Fruit fly (Drosophila melanogaster): Measurements from ENCODE around the gene Axn.

Axn gene

dm6 chr3R:30076088-30076487 lies 53.4 kb downstream of the Axn start (continued):
- TF ChIP-seq CG11696 (GFP tag; IDR thresholded peaks at IDR 0.05): no peak
- no peak for TF ChIP-seq maf-S (GFP tag; optimal IDR thresholded peaks at IDR 0.05)
- no peak for TF ChIP-seq CG8765 (GFP tag; IDR thresholded peaks at IDR 0.05)
- peak; percentile 17 for TF ChIP-seq CG4424 (GFP tag; optimal IDR thresholded peaks at IDR 0.05)
- no peak for TF ChIP-seq nerfin-1 (tag; optimal IDR thresholded peaks at IDR 0.05)
- TF ChIP-seq CG13775 (GFP tag; optimal IDR thresholded peaks at IDR 0.05): no peak
- no peak for TF ChIP-seq oc (tag; optimal IDR thresholded peaks at IDR 0.05)
- TF ChIP-seq gem (tag; optimal IDR thresholded peaks at IDR 0.05): peak; percentile 49
- peak; percentile 8 for TF ChIP-seq chn (GFP tag; optimal IDR thresholded peaks at IDR 0.05)
- TF ChIP-seq rib (GFP tag; IDR thresholded peaks at IDR 0.05): no peak
- TF ChIP-seq CG9932 (GFP tag; IDR thresholded peaks at IDR 0.05): no peak
- TF ChIP-seq Mad (GFP tag; optimal IDR thresholded peaks at IDR 0.05): no peak
- TF ChIP-seq CG4282 (GFP tag; optimal IDR thresholded peaks at IDR 0.05): no peak
- 0 out of 3 replicates have a peak, but pooled peaks have one; percentile 26 for TF ChIP-seq row (GFP tag; IDR thresholded peaks at IDR 0.05)
- peak; percentile 59 for TF ChIP-seq Drgx (GFP tag; IDR thresholded peaks at IDR 0.05)
- peak; percentile 51; the same call in 1 of the 3 replicates for TF ChIP-seq hb (GFP tag; IDR thresholded peaks at IDR 0.05; ENCODE audit: partially characterized antibody)
- no peak for TF ChIP-seq ato (GFP tag; IDR thresholded peaks at IDR 0.05; ENCODE audit: partially characterized antibody)
- no peak for TF ChIP-seq Scr (GFP tag; IDR thresholded peaks at IDR 0.05; ENCODE audit: partially characterized antibody)
- TF ChIP-seq CG3065 (GFP tag; optimal IDR thresholded peaks at IDR 0.05): no peak
- TF ChIP-seq CG1603 (tag; optimal IDR thresholded peaks at IDR 0.05): peak; percentile 57
- TF ChIP-seq pum (GFP tag; optimal IDR thresholded peaks at IDR 0.05): no peak
- TF ChIP-seq Dip3 (GFP tag; optimal IDR thresholded peaks at IDR 0.05): no peak
- no peak for TF ChIP-seq Side (GFP tag; optimal IDR thresholded peaks at IDR 0.05)
- TF ChIP-seq Sox102F (GFP tag; optimal IDR thresholded peaks at IDR 0.05): peak; percentile 41
- peak; percentile 34 for TF ChIP-seq CG10979 (tag; optimal IDR thresholded peaks at IDR 0.05)
- TF ChIP-seq CG16813 (GFP tag; IDR thresholded peaks at IDR 0.05; ENCODE audit: partially characterized antibody): peak; percentile 41; the same call in 1 of the 3 replicates
- peak; percentile 25 for TF ChIP-seq dmrt11E (tag; optimal IDR thresholded peaks at IDR 0.05)
- TF ChIP-seq phol (tag; optimal IDR thresholded peaks at IDR 0.05): peak; percentile 39
- TF ChIP-seq CG17385 (GFP tag; optimal IDR thresholded peaks at IDR 0.05): no peak
- TF ChIP-seq CG6689 (GFP tag; IDR thresholded peaks at IDR 0.05): 0 out of 2 replicates have a peak, but pooled peaks have one; percentile 25
- TF ChIP-seq Ptx1 (GFP tag; IDR thresholded peaks at IDR 0.05): 0 out of 2 replicates have a peak, but pooled peaks have one; percentile 14
- TF ChIP-seq sisA (GFP tag; IDR thresholded peaks at IDR 0.05): peak; percentile 38; the same call in 1 of the 2 replicates
- TF ChIP-seq Med (GFP tag): peak; percentile 63
- no peak for TF ChIP-seq CG9876 (GFP tag; optimal IDR thresholded peaks at IDR 0.05)
- no peak for TF ChIP-seq jing (GFP tag; optimal IDR thresholded peaks at IDR 0.05)
- TF ChIP-seq btn (GFP tag; optimal IDR thresholded peaks at IDR 0.05): no peak
- 0 out of 3 replicates have a peak, but pooled peaks have one; percentile 35 for TF ChIP-seq CG14860 (GFP tag; IDR thresholded peaks at IDR 0.05; ENCODE audit: partially characterized antibody)
- TF ChIP-seq D (optimal IDR thresholded peaks at IDR 0.05): no peak
- peak; percentile 8 for TF ChIP-seq D (GFP tag; optimal IDR thresholded peaks at IDR 0.05)
- TF ChIP-seq Gug (GFP tag; IDR thresholded peaks at IDR 0.05): 0 out of 4 replicates have a peak, but pooled peaks have one; percentile 27
- peak; percentile 2 for TF ChIP-seq nmo (GFP tag; optimal IDR thresholded peaks at IDR 0.05)
- peak; percentile 26 for TF ChIP-seq az2 (GFP tag; optimal IDR thresholded peaks at IDR 0.05)
- TF ChIP-seq CG9437 (GFP tag; optimal IDR thresholded peaks at IDR 0.05): no peak
- peak; percentile 22 for TF ChIP-seq Hsf (GFP tag; optimal IDR thresholded peaks at IDR 0.05)

All from whole organism, embryonic.